Worm (Caenorhabditis elegans): ENCODE measurements around the gene T26H5.9.

- TF ChIP-seq sea-1 (GFP tag; conservative IDR thresholded peaks at IDR 0.05) (no peak), ceh-13 (GFP tag; optimal IDR thresholded peaks at IDR 0.05) (no peak), hnd-1 (tag; optimal IDR thresholded peaks at IDR 0.05) (no peak), ama-1 (optimal IDR thresholded peaks at IDR 0.05) (no peak), tbx-11 (GFP tag; IDR thresholded peaks at IDR 0.05) (no peak), ceh-36 (tag; optimal IDR thresholded peaks at IDR 0.05) (no peak), flt-1 (GFP tag; IDR thresholded peaks at IDR 0.05) (no peak), aly-1 (tag; optimal IDR thresholded peaks at IDR 0.05) (no peak), scrt-1 (GFP tag; IDR thresholded peaks at IDR 0.05) (no peak), tbx-37 (GFP tag; conservative IDR thresholded peaks at IDR 0.05) (no peak), hmg-4 (GFP tag; optimal IDR thresholded peaks at IDR 0.05) (no peak), F13C5.2 (tag; optimal IDR thresholded peaks at IDR 0.05) (no peak), ets-7 (tag; optimal IDR thresholded peaks at IDR 0.05) (no peak)
Observed at ce11 chrV:15442384-15442783, 2.3 kb upstream of the T26H5.9 start.

All from whole organism, early embryonic.